Fruit fly (Drosophila melanogaster) S2 (cell line): Measurements from ENCODE around the gene CG33093.

Source experiments
- CG8478 ChIP-seq: fragments of >200 bp; optimal IDR thresholded peaks from 2 replicates; lab custom pipeline; 2018
- CTCF ChIP-seq, 2 experiments: fragments of >200 bp; optimal IDR thresholded peaks; 2 replicates each; lab custom pipeline; 2018

DNA sequence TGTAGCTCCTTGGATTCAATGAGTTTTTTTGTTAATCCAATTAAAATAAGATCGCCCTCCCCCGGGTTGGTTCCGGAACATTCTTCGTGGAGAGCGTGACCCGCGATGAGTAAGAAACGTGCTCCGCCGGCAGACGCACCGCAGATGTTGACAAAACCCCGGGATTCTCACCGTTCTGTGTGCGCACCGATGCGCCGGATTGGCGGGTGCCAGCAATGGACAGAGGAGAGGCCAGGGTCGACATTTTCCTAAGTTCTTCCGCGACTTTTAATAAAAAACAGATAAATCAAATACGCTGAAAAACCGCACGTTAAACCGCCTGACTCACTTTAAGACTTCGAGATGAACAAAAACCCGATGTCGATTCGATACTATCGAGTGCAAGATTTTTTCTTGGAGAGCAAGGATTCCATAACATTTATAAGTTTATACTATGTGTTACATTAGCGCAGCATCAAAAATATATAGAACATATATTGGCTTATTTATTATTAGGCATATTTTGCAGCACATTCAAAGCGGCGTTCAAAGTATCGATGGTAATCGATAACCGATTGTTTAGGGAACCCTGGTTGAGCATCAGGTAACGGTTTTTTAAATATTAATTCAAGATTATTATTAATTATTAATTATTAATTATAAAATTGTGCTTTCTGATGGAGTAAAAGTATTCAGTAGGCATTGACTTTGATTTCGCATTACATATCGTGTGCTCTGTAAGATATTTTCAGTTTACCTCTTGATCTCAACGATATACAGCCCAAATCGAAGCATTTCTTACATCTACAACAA lies 40.4 kb downstream of the CG33093 start, which contains the start of the genes CCT1 and tHMG1:
- no peak for TF ChIP-seq CTCF (optimal IDR thresholded peaks at IDR 0.05; lab: Kevin White, UChicago)
- no peak for TF ChIP-seq CG8478 (lab: Kevin White, UChicago)
